Worm (Caenorhabditis elegans): ENCODE data around the gene btb-2.

ce11 chrII:6425993-6426392, 24.2 kb downstream of the btb-2 start, which contains the start of gene col-75:
- TF ChIP-seq elt-1 (tag; optimal IDR thresholded peaks at IDR 0.05) (no peak), elt-3 (tag; optimal IDR thresholded peaks at IDR 0.05) (no peak)

Measured in whole organism, L2 larva.